Worm (Caenorhabditis elegans) whole organism, midembryonic: ENCODE results near the gene sdc-2.

Experiments
- cog-1 ChIP-seq: sonication (generic microtip); optimal IDR thresholded peaks from 2 replicates; lab custom pipeline; 2016; ENCODE audit warnings: missing genetic modification characterization, missing compliant biosample characterization
- flt-1 ChIP-seq: fragments of 200-800 bp; sonication (Bioruptor generic); IDR thresholded peaks from 2 replicates; pipeline ENCODE4 v1.3.6; 2022; ENCODE audit warnings: missing genetic modification characterization, missing compliant biosample characterization
- ztf-23 ChIP-seq: fragments of 200-800 bp; sonication (Bioruptor generic); IDR thresholded peaks from 2 replicates; pipeline ENCODE4 v1.3.6; 2022; ENCODE audit warnings: missing genetic modification reagents, missing genetic modification characterization, missing compliant biosample characterization

ce11 chrX:11474149-11474585, 48.3 kb upstream of the sdc-2 start:
- no peak for TF ChIP-seq cog-1 (tag; lab: Kevin White, UChicago)
- no peak for TF ChIP-seq flt-1 (GFP tag; lab: Robert Waterston, UW)
- no peak for TF ChIP-seq ztf-23 (GFP tag; lab: Robert Waterston, UW)
